Worm (Caenorhabditis elegans): ENCODE measurements around the gene Y38E10A.33.

- TF ChIP-seq lsy-2 (tag; optimal IDR thresholded peaks at IDR 0.05), result no peak
- no peak for TF ChIP-seq bed-3 (GFP tag; optimal IDR thresholded peaks at IDR 0.05)
- no peak for TF ChIP-seq nhr-28 (tag; optimal IDR thresholded peaks at IDR 0.05)
- no peak for TF ChIP-seq mab-5 (tag; optimal IDR thresholded peaks at IDR 0.05)
- TF ChIP-seq ham-2 (GFP tag; optimal IDR thresholded peaks at IDR 0.05), result no peak
- TF ChIP-seq nhr-76 (tag; optimal IDR thresholded peaks at IDR 0.05), result no peak
- no peak for TF ChIP-seq sptf-1 (tag; optimal IDR thresholded peaks at IDR 0.05)
- TF ChIP-seq snpc-4 (tag; optimal IDR thresholded peaks at IDR 0.05), result no peak
- TF ChIP-seq ceh-83 (GFP tag; optimal IDR thresholded peaks at IDR 0.05), result no peak
- TF ChIP-seq blmp-1 (tag; optimal IDR thresholded peaks at IDR 0.05), result no peak
- no peak for TF ChIP-seq unc-62 (GFP tag; optimal IDR thresholded peaks at IDR 0.05)
Observed at ce11 chrII:12691351-12691750, 11.9 kb upstream of the Y38E10A.33 start.
